Fruit fly (Drosophila melanogaster): ENCODE results near the gene Blos2.

DNA sequence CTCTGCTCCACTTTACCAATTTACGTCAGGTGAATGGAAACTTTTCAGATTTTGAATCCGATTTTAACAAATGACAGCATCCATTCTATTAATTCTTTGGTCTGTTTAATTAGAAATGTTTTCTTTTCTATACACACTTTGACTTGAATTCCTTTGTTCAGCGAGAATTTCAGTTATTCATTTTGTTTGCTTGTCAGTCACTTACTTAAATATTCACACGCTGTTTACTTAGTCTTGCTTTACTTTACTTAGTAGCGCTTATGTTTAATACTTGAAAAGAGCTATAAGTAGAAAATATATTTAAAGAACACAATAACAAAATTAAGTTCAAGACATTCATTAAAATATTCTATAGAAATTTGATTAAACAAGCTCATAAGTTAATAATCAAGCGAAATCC, 46.1 kb downstream of the Blos2 start, which contains the start of gene CG32073:
- TF ChIP-seq org-1 (GFP tag; optimal IDR thresholded peaks at IDR 0.05): peak; percentile 1
- no peak for TF ChIP-seq CoRest (tag; optimal IDR thresholded peaks at IDR 0.05)
- TF ChIP-seq Adf1 (GFP tag; IDR thresholded peaks at IDR 0.05): no peak
- TF ChIP-seq Gug (GFP tag; IDR thresholded peaks at IDR 0.05): no peak
- peak; percentile 16 for TF ChIP-seq CG9727 (GFP tag; optimal IDR thresholded peaks at IDR 0.05)
- no peak for TF ChIP-seq kah (GFP tag; optimal IDR thresholded peaks at IDR 0.05)
